Fruit fly (Drosophila melanogaster) whole organism, larva: ENCODE data around the gene Dph5.

Source experiments
- noc ChIP-seq: fragments of 200-800 bp; sonication (Bioruptor generic); optimal IDR thresholded peaks from 3 replicates; lab custom pipeline; 2019; ENCODE audit warnings: missing biosample characterization, mild to moderate bottlenecking, missing genetic modification characterization, moderate library complexity

Gene Dph5

DNA sequence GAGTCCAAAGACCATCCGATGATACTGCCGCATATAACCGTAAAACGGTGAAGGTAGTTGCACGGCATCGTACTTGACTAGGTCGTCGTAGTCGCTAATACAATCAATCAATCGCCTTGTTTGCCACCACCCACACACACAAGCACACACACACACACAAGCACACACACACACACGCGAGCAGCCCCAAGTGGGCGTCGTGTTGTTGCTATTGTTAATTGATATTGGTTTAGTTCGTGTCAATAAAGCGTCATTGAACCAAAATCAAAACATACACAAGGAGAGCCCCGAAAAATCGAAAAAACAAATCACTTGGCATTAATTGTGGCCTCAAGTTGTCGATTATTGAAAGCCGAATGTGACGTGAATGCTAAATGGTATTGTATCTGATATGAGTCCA, 13.4 kb upstream of the Dph5 start:
- no peak for TF ChIP-seq noc (tag; lab: Kevin White, UChicago)

DNA sequence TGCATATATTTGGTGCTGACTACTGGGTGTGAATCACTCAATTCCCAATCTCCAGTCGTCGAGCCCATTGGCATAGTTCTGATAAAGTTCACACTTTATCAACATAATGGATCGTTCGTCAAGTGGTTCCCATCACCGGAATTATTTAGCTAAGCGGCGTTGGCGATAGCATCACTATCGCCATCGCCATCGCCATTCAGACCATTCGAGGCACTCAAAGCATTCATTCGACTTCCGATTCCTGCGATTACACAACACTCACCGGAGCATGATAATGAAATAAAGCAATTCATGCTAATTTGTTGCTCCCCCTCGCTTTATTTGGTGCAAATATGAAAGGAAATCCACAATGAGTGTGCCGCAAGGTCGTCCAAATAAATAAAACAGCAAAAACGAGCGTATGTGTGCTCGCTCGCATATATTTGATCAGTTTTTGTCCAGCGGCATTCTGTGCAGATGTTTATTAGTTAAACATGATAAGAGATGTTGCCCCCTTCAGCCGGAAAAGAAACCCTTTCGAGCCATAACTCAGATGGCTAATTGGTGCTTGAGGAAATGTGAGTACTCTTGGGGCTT, 12.4 kb upstream of the Dph5 start:
- peak; percentile 45 for TF ChIP-seq noc (tag; lab: Kevin White, UChicago)

DNA sequence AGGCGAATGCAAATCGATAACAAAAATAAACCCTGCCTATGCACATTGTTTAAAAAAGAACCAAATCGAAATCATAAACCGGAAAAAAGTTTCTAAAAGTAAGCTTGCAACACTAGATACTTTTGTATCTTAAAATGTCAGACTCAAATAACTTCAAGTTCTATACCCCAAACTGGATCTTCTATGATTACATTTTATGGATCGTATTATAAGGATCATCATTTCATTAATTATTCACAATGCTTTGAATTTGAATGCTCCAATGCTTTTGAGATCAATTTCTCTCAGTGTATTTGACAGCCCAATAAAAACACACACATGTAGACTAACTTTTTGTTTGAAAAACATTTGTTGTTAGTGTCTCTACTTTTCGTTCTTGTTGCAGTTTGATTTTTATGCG, 11.2 kb upstream of the Dph5 start:
- TF ChIP-seq noc (tag; lab: Kevin White, UChicago) = no peak

DNA sequence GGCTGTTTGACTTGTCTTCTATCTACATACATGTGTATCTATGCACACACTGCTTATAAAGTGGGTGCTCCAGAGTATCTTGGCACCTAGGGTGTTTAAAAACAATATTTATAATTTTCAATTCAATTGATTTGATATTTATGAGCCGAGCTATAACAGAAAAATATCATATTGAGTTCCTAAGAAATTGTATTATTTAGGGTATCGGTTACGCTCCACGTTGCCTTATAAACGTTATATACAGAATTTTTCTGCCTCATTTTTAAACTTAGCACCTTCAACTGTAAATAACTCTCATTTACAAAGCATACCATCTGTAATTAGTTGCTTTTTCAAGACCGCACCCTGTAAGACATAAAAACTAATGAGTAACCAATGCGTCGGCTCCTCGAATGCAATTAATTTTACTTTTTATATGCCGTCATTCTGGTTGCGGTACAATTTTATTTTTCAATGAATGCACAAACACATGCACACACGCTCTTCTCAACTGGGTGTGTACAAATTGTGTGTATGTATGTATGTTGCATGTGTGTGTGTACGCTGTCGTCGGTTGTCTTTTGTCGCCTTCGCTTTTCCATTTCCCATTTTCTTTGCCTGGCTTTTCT, 7.7 kb upstream of the Dph5 start:
- TF ChIP-seq noc (tag; lab: Kevin White, UChicago) = no peak

DNA sequence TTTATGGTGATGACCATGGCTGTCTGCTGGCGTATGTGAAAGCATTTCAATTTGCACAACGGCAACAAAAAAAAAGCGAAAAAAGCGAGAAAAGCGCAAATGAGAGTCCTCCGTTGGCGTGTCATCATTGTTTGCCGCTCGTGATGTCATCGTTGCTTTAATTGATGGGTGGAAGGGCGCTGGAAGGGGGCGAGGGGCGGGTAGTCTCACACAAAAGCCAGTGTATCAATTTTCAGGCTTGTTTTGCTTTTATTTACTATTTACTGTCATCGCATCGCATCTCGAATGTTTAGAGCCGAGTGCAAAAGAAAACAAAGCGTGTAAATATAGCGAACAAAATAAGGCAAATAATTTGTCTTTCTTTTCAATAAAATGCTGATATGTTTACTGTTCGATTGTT, 6.3 kb upstream of the Dph5 start:
- TF ChIP-seq noc (tag; lab: Kevin White, UChicago) = no peak

DNA sequence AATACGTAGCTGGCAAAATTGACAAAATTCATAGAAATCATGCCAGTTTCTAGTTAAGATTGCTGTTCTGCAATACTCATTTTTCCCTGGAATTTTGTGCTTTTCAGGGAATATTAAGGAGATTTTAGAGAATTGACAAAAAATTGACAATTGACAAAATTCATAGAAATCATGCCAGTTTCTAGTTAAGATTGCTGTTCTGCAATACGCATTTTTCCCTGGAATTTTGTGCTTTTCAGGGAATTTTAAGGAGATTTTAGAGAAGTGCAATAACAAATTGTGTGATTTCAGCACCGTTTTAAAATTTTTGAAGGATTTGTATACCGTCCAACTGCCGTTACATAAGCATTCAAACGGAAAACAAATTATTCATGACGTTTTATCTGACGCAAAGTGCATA, 5.7 kb upstream of the Dph5 start:
- no peak for TF ChIP-seq noc (tag; lab: Kevin White, UChicago)

DNA sequence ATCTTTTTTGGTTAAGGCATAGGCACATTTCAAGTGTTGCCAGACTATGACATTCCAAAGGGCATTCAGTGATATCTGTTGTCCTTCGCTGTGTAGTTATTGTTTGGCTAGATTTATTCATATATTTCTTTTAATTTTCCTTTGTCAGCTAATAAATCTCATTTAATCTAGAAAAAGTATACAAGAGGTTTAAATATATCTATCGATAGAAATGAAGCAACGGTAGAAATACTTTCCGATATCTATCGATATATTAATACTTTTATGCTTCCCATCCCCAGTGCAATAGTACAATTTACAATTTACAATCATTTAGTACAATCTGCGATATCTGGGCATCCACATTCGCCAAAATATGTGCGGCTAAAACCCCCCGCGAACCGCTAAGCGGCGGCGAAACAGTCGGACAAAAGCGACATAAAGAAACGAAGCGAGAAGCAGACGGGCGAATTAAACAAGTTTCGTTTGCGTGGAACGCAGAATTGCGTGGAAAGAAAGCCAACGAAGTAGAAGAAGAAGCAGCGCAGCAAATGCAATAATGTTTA, 4.5 kb upstream of the Dph5 start, which contains the start of gene Efa6:
Gene Efa6, plus strand, starts transcription at position 337 of the 545 bp plus-strand sequence.
- peak; percentile 52 for TF ChIP-seq noc (tag; lab: Kevin White, UChicago)

DNA sequence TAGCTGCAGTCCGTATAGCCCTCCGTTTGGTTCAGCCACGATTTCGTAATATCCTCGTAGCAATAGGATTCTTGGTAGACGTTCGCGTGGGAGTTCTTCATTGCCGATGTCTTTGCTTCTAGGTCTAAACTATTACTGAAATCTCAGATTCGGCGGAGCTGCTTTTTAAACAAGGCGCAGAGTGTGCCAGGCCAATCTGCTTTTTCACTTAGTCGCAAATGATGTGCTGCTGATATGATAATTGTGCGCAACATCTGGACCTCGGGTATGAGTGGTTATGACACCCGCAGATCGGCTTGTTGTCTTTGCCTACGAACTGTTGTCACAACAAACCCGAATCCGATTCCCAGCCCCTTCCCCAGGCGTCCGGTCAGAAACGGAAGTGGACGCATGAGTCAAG, 3.5 kb upstream of the Dph5 start, which contains the start of gene btn:
Gene btn, minus strand, starts transcription at position 101 of the 400 bp plus-strand sequence.
- TF ChIP-seq noc (tag; lab: Kevin White, UChicago) = no peak

DNA sequence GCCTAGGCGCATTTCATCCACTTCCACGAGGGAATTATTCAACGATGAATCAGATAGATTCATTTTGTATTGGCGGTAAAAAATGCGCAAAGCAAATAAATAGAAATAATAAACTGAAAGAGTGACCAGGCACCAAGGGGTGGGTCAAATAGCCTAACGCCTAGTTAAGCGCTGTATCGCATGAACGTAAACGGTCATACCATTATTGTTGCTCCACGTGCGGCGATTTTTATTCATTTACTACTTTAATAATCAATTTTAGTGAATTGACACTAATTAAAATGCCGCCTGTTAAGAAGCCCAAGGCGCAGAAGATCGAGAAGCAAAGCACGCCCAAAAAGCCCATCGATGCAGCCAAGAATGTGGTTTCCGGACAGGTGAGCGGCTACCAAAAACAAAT, 1.6 kb upstream of the Dph5 start, which contains the start of the genes CG33107 and CG6937:
Gene CG33107, minus strand, starts transcription at position 137 of the 400 bp plus-strand sequence.
Gene CG6937, plus strand, starts transcription at position 192 of the 400 bp plus-strand sequence.
- no peak for TF ChIP-seq noc (tag; lab: Kevin White, UChicago)

DNA sequence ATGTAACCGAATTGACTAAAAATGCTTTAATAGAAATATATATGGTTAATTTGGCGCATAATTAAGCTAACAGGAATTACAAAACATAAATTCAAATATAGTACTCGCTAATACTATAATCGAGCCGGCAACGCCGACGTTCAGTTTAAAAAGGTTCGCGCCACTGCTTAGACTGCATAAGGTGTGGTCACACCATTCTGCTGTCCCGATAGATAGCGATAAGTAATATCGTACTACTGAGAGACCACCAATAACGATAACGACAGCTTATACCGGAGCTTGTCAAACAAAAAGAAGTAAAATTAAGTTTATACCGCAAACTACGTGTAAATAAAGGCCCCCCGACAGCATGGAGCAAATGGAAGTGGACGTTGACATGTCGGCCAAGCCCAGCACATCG, 2.5 kb downstream of the Dph5 start, which contains the start of gene CSN6:
Gene CSN6, plus strand, starts transcription at position 228 of the 400 bp plus-strand sequence.
- TF ChIP-seq noc (tag; lab: Kevin White, UChicago) = no peak

DNA sequence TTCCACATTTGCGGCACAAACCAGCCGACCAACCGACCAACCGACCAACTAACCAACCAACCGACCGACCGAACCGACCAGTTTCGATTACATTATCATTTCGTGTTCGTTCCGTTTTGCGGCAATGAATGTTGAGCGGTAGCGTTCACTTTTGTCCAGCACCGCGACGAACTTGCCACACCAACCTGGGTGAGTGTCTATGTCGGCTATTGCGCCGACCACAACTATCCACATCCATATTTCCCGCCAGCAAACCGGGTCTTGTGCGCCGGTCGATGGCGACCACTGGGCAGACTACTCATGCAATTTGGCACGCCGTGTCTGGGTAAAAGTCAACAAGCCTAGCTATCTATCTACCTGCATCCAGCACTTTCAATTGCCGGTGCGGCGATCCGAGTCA, 6.0 kb downstream of the Dph5 start:
- no peak for TF ChIP-seq noc (tag; lab: Kevin White, UChicago)

DNA sequence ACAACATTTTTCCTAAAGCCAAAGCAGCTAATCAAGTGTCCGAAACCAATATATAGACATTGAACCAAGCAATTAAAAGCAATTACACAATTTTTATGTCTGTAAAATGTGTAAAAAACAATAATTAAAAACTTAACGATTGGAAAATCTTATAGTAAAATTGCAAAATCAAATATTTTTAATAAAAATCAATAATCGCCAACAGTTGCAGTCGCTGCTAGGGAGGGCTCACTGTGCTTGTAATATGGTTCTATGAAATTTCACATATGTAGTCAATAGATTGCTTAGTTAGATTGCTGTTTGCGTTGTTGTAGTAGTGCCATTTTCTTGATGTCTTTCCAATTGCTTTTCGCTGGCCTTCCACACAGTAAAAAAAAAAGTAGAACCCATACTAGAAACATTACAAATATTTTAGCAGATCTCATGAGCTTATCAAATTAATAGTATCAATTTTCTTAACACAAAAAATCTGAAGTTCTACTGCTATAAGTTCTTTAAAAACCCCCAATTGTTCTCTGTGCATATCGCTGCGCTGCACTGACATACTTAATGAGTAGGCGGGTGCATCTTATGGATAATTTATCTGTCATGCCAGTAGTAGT, 6.8 kb downstream of the Dph5 start:
- TF ChIP-seq noc (tag; lab: Kevin White, UChicago) = no peak

DNA sequence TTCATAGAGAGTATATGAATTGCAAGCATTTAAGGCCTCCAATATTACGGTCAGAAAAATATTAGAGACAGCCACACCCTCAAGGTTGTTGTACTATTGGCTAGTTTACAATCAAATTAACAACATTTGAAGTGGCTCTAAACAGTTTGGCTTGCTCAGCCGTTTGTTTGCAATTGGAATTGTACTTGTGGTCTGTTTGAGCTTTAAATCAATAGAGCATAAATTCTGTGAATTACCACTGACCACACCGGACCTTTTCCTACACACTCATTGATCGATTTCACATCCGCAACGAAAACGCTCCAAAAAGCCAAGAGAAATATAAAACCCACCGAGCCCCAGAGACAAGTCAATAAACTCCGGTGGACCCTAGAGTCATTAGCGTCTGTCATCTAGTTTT, 9.4 kb downstream of the Dph5 start:
- TF ChIP-seq noc (tag; lab: Kevin White, UChicago) = no peak

DNA sequence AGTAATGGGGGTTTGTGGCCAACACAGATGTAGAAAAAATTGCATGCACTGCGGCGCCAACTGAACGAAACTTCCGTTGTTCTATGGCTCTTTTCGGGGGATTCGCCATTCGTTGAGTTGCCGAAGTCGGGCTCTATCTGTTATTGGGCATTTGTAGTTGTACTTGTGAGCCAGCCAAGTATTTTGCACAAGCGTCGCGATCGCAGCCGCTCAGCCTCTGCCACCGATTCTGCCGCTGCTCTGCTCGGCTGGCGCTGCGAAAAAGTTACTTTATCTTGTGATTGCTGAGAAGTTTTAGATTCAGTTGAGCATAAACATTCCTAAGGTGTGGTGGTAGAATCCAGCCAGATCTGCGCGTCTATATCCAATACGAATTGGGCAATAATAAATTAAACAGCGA, 13.1 kb downstream of the Dph5 start, which contains the start of gene CG33110:
Gene CG33110, plus strand, starts transcription at position 301 of the 400 bp plus-strand sequence.
- no peak for TF ChIP-seq noc (tag; lab: Kevin White, UChicago)

DNA sequence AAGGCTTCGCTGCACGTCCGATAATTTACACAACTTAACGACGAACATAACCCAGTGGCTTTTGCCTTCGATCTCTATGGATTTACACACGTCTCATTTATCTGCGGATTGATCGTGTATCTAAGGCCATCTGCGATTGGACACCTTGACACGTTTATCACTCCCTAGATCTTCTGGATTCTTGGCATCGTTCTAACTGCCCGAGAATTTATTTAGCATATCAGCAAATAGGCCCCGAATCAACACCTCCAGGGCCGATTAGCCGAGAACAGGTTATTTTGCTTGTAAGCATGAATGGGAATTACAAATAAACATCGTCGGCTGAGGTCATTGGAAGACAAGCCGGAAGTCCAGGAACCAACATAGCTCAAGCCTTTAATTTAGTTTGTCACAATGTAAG, 14.5 kb downstream of the Dph5 start:
- TF ChIP-seq noc (tag; lab: Kevin White, UChicago) = no peak

DNA sequence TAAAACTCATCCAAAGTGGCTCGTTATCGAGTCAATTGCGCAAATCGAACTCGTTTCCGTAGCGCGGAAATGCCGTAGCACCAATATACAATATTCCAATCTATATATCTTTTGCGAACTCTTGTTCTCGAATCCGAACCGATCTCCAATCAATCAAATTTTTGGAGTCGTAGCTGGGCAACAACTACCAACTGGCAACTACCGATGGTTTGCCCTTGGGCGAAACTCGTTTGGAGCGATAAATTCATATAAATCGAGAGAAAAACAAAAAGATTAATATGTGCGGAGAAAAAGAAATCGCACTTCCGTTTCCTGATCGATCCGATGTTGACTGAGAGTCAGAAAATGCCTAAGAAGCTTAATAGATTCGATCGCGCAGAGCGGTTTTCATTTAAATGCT, 17.3 kb downstream of the Dph5 start:
- TF ChIP-seq noc (tag; lab: Kevin White, UChicago) = no peak
